Worm (Caenorhabditis elegans) whole organism, young adult: ENCODE results near the gene R01H2.8.
A peak's percentile ranks its signal among the peaks of the same experiment; 100 is the strongest.

ENCODE experiments used
- F22D6.2 ChIP-seq: sonication (generic microtip); optimal IDR thresholded peaks from 2 replicates; lab custom pipeline; 2016; ENCODE audit warnings: mild to moderate bottlenecking, missing genetic modification characterization, missing compliant biosample characterization
- Y56A3A.18 ChIP-seq: fragments of 200-800 bp; sonication (Bioruptor generic); IDR thresholded peaks from 2 replicates; pipeline ENCODE4 v1.3.6; 2022; ENCODE audit warnings: missing genetic modification reagents, missing genetic modification characterization, missing compliant biosample characterization
- ama-1 ChIP-seq, 3 experiments: fragments of 150-350 bp in 1 of 3; sonication (generic microtip) in 2 of 3; optimal IDR thresholded peaks; 2 replicates each; lab custom pipeline; 2014 to 2018; ENCODE audit warnings: missing biosample characterization in 2 of 3, missing genetic modification characterization in 2 of 3, missing genetic modification reagents in 2 of 3
- aptf-2 ChIP-seq: fragments of 200-800 bp; sonication (Bioruptor generic); conservative IDR thresholded peaks from 2 replicates; pipeline ENCODE4 v1.3.6; 2022; ENCODE audit warnings: missing genetic modification reagents, missing genetic modification characterization, missing compliant biosample characterization
- attf-6 ChIP-seq: fragments of 200-800 bp; sonication (Bioruptor generic); IDR thresholded peaks from 2 replicates; pipeline ENCODE4 v1.3.6; 2022; ENCODE audit warnings: missing genetic modification reagents, missing genetic modification characterization, missing compliant biosample characterization
- ceh-27 ChIP-seq: fragments of 200-800 bp; sonication (Bioruptor generic); optimal IDR thresholded peaks from 2 replicates; lab custom pipeline; 2018; ENCODE audit warnings: mild to moderate bottlenecking, missing genetic modification characterization, moderate library complexity, missing compliant biosample characterization
- dox-1 ChIP-seq: fragments of 200-800 bp; sonication (Bioruptor generic); IDR thresholded peaks from 2 replicates; pipeline ENCODE4 v1.3.6; 2022; ENCODE audit warnings: missing genetic modification reagents, missing genetic modification characterization, missing compliant biosample characterization
- let-607 ChIP-seq, 2 experiments: fragments of 200-800 bp in 1 of 2; sonication (Bioruptor generic) in 1 of 2; sonication (generic microtip) in 1 of 2; optimal IDR thresholded peaks; 2 replicates each; lab custom pipeline; 2016 to 2018; ENCODE audit warnings: mild to moderate bottlenecking in 2 of 2, missing compliant biosample characterization in 2 of 2, missing genetic modification characterization in 2 of 2, moderate library complexity in 2 of 2, missing genotype in 1 of 2
- mel-28 ChIP-seq: sonication (generic microtip); optimal IDR thresholded peaks from 2 replicates; lab custom pipeline; 2016; ENCODE audit warnings: borderline replicate concordance, mild to moderate bottlenecking, missing genetic modification characterization, missing compliant biosample characterization
- pbrm-1 ChIP-seq: fragments of 200-800 bp; sonication (Bioruptor generic); IDR thresholded peaks from 2 replicates; pipeline ENCODE4 v1.3.6; 2022; ENCODE audit warnings: missing genetic modification reagents, missing genetic modification characterization, missing compliant biosample characterization
- snpc-4 ChIP-seq, 5 experiments: fragments of 150-350 bp in 1 of 5; sonication (generic microtip) in 4 of 5; optimal IDR thresholded peaks; 2 replicates each; lab custom pipeline; 2014 to 2018; ENCODE audit warnings: missing genetic modification characterization in 5 of 5, missing biosample characterization in 3 of 5, antibody characterized with exemption in 2 of 5, mild to moderate bottlenecking in 2 of 5, missing compliant biosample characterization in 2 of 5, missing genotype in 2 of 5, moderate library complexity in 2 of 5, missing genetic modification reagents in 1 of 5
- unc-62 ChIP-seq: fragments of 150-350 bp; optimal IDR thresholded peaks from 2 replicates; lab custom pipeline; 2014; ENCODE audit warnings: missing biosample characterization, missing genetic modification reagents, missing genetic modification characterization
- ztf-25 ChIP-seq: fragments of 200-800 bp; sonication (Bioruptor generic); IDR thresholded peaks from 2 replicates; pipeline ENCODE4 v1.3.6; 2022; ENCODE audit warnings: missing genetic modification reagents, missing genetic modification characterization, missing compliant biosample characterization
- ztf-3 ChIP-seq: fragments of 200-800 bp; sonication (Bioruptor generic); optimal IDR thresholded peaks from 2 replicates; lab custom pipeline; 2018; ENCODE audit warnings: mild to moderate bottlenecking, missing genetic modification characterization, missing compliant biosample characterization

ce11 chrIII:7101814-7102477, 33.1 kb downstream of the R01H2.8 start:
- TF ChIP-seq let-607 (tag; optimal IDR thresholded peaks at IDR 0.05; lab: Kevin White, UChicago) = no peak
- no peak for TF ChIP-seq F22D6.2 (tag; lab: Kevin White, UChicago)
- TF ChIP-seq attf-6 = peak; percentile 90
- no peak for TF ChIP-seq ama-1 (optimal IDR thresholded peaks at IDR 0.05; lab: Kevin White, UChicago)
- peak in 1 of 2 experiments; percentile 88 for TF ChIP-seq ama-1 (GFP tag; optimal IDR thresholded peaks at IDR 0.05; lab: Kevin White, UChicago)
- TF ChIP-seq snpc-4 (GFP tag; optimal IDR thresholded peaks at IDR 0.05; lab: Kevin White, UChicago) = peak; percentile 37
- peak in 1 of 4 experiments; percentile 71 for TF ChIP-seq snpc-4 (tag; optimal IDR thresholded peaks at IDR 0.05; lab: Kevin White, UChicago)
- no peak for TF ChIP-seq aptf-2 (GFP tag; lab: Robert Waterston, UW)
- TF ChIP-seq ceh-27 = no peak
- TF ChIP-seq ztf-3 = no peak
- TF ChIP-seq pbrm-1 (GFP tag; lab: Robert Waterston, UW) = peak; percentile 66
- TF ChIP-seq unc-62 (GFP tag; lab: Kevin White, UChicago) = no peak
- TF ChIP-seq Y56A3A.18 (GFP tag; lab: Robert Waterston, UW) = peak; percentile 75
- no peak for TF ChIP-seq mel-28 (tag; lab: Kevin White, UChicago)
- peak; percentile 73 for TF ChIP-seq dox-1
- TF ChIP-seq ztf-25 (GFP tag; lab: Robert Waterston, UW) = peak; percentile 72; the same call in 1 of the 2 replicates
